Fruit fly (Drosophila melanogaster): ENCODE measurements around the gene RpS10a.

The RpS10a gene

DNA sequence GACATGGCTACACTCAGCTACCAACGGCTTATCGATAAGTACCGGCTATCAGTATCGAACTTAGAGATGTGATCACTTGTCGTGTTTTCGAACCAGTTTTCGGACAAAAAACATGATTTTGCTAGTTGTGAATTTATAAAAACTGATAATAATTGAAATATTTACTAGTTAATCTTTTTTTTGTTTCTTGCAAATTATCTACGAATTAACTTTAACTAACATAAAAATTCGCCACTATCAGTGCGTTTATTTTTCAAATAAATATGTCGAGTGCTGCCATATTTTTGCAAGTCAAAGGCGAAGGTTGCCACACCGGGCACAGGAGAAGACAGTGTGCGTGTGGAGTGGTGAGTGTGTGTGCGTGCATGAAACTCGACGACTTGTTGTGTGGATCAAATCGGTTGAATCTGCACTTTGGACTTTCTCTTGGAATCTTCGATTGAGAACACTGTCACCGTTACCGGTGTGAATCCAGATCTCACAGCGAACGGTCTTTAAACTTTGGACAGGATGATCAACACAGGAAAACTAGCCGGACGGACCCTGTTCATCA is 24.7 kb downstream of the RpS10a start, which contains the start of gene Hsdl2 (continued):
- TF ChIP-seq p53 (GFP tag; optimal IDR thresholded peaks at IDR 0.05) (no peak), fu2 (GFP tag; optimal IDR thresholded peaks at IDR 0.05) (no peak), caup (GFP tag; optimal IDR thresholded peaks at IDR 0.05; ENCODE audit: severe bottlenecking) (no peak), CG11398 (GFP tag; optimal IDR thresholded peaks at IDR 0.05) (no peak), CG1233 (GFP tag; optimal IDR thresholded peaks at IDR 0.05) (no peak), hbn (GFP tag; IDR thresholded peaks at IDR 0.05; ENCODE audit: partially characterized antibody) (peak; percentile 56; the same call in 1 of the 2 replicates), CG8478 (optimal IDR thresholded peaks at IDR 0.05) (peak; percentile 55), corto (GFP tag; optimal IDR thresholded peaks at IDR 0.05) (no peak), ato (GFP tag; IDR thresholded peaks at IDR 0.05; ENCODE audit: partially characterized antibody) (peak; percentile 75), CG17568 (GFP tag; optimal IDR thresholded peaks at IDR 0.05) (no peak), kay (GFP tag; optimal IDR thresholded peaks at IDR 0.05) (no peak), maf-S (GFP tag; optimal IDR thresholded peaks at IDR 0.05) (no peak), lilli (GFP tag; optimal IDR thresholded peaks at IDR 0.05) (peak; percentile 74), Vsx1 (GFP tag; optimal IDR thresholded peaks at IDR 0.05) (no peak), ara (GFP tag; IDR thresholded peaks at IDR 0.05) (no peak), Med (GFP tag) (peak; percentile 86), HmgD (GFP tag; optimal IDR thresholded peaks at IDR 0.05) (no peak), eyg (GFP tag; optimal IDR thresholded peaks at IDR 0.05) (no peak), wor (GFP tag; IDR thresholded peaks at IDR 0.05) (no peak), Side (GFP tag; optimal IDR thresholded peaks at IDR 0.05) (no peak), gro (GFP tag; optimal IDR thresholded peaks at IDR 0.05) (no peak), kah (GFP tag; optimal IDR thresholded peaks at IDR 0.05) (no peak), Awh (GFP tag; IDR thresholded peaks at IDR 0.05) (no peak), z (GFP tag; IDR thresholded peaks at IDR 0.05) (no peak), Dll (GFP tag; IDR thresholded peaks at IDR 0.05; ENCODE audit: partially characterized antibody) (peak; percentile 69), Lhr (GFP tag; optimal IDR thresholded peaks at IDR 0.05) (peak; percentile 68), CG17186 (GFP tag; optimal IDR thresholded peaks at IDR 0.05) (peak; percentile 37), Sin3A (optimal IDR thresholded peaks at IDR 0.05) (peak; percentile 89), Hr39 (optimal IDR thresholded peaks at IDR 0.05) (no peak), CG9437 (GFP tag; optimal IDR thresholded peaks at IDR 0.05) (peak; percentile 41), H15 (GFP tag; IDR thresholded peaks at IDR 0.05) (peak; percentile 69; the same call in 2 of the 3 replicates), CG17385 (GFP tag; optimal IDR thresholded peaks at IDR 0.05) (no peak), CG10565 (GFP tag; optimal IDR thresholded peaks at IDR 0.05) (no peak), CG17361 (GFP tag; IDR thresholded peaks at IDR 0.05) (no peak), sima (GFP tag; optimal IDR thresholded peaks at IDR 0.05) (no peak), bbx (GFP tag; IDR thresholded peaks at IDR 0.05; ENCODE audit: partially characterized antibody) (peak; percentile 52), CG6791 (GFP tag; IDR thresholded peaks at IDR 0.05; ENCODE audit: partially characterized antibody) (peak; percentile 61; the same call in 2 of the 3 replicates), Dip3 (GFP tag; optimal IDR thresholded peaks at IDR 0.05) (peak; percentile 50), nerfin-2 (GFP tag; IDR thresholded peaks at IDR 0.05; ENCODE audit: partially characterized antibody) (peak; percentile 57), Hey (tag; optimal IDR thresholded peaks at IDR 0.05) (no peak), danr (GFP tag; IDR thresholded peaks at IDR 0.05) (no peak), sisA (GFP tag; IDR thresholded peaks at IDR 0.05) (no peak), lbe (GFP tag; optimal IDR thresholded peaks at IDR 0.05) (no peak), klu (GFP tag; IDR thresholded peaks at IDR 0.05) (no peak), eve (GFP tag; optimal IDR thresholded peaks at IDR 0.05) (no peak), CG7372 (GFP tag; IDR thresholded peaks at IDR 0.05) (peak; percentile 42; the same call in 1 of the 2 replicates), CG4404 (GFP tag; IDR thresholded peaks at IDR 0.05) (peak; percentile 28; the same call in 1 of the 2 replicates), Bteb2 (GFP tag; optimal IDR thresholded peaks at IDR 0.05) (peak; percentile 44), CG2678 (tag; optimal IDR thresholded peaks at IDR 0.05) (no peak), nom (GFP tag; optimal IDR thresholded peaks at IDR 0.05) (peak; percentile 99), CG12155 (GFP tag; optimal IDR thresholded peaks at IDR 0.05) (no peak), CG17912 (GFP tag; optimal IDR thresholded peaks at IDR 0.05) (no peak)
